Worm (Caenorhabditis elegans) whole organism, L1 larva: ENCODE measurements around the gene ntl-4.

Source experiments
- ama-1 ChIP-seq: fragments of 150-350 bp; optimal IDR thresholded peaks from 2 replicates; lab custom pipeline; 2014
- nhr-12 ChIP-seq: sonication (generic microtip); optimal IDR thresholded peaks from 2 replicates; lab custom pipeline; 2017; ENCODE audit warnings: missing biosample characterization, missing genetic modification characterization
- nhr-28 ChIP-seq: fragments of 150-350 bp; optimal IDR thresholded peaks from 2 replicates; lab custom pipeline; 2014; ENCODE audit warnings: missing biosample characterization, missing genetic modification characterization
- unc-62 ChIP-seq: fragments of 150-350 bp; optimal IDR thresholded peaks from 2 replicates; lab custom pipeline; 2014; ENCODE audit warnings: missing biosample characterization, missing genetic modification reagents, missing genetic modification characterization

- TF ChIP-seq nhr-12 (tag; lab: Kevin White, UChicago) (no peak), unc-62 (no peak), ama-1 (lab: Kevin White, UChicago) (no peak), nhr-28 (tag; lab: Kevin White, UChicago) (no peak)
Observed at ce11 chrIV:7881166-7881565, 29.2 kb upstream of the ntl-4 start.
